Fruit fly (Drosophila melanogaster): Measurements from ENCODE around the gene r.

r gene

DNA sequence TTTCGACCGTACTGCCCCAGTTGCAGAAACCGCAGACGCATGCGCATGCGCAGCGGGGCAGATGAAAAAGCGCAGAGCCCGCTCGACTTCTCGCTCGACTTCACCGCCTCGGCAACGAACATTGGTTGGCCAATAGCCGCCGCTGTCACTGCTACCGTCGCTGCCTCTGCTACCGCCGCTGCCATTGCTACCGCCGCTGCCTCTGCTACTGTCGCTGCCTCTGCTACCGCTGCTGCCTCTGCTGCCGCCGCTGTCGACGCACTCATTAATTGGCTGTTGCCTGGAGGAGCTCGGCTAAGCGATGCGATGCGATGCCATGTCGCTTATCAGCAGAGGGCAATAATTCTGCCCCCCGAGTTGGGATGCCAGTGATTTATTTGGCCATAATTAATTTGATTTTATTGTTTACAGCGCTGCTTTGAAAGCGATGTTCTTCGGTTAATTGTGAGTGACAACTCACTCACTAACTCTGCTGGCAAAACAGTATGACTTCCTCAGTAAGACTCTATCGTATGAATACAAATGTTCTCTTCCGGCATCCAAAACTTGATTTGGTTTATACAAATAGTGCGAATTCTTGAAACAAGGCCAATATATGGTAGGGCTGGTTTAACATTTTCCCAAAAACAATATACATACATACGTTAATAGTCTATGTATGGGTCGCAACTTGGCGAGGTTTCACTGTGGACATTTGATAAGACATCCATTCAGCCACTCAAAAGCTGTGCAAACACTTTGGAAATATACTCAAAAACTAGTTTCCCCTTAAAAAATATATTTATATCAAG, 15.7 kb downstream of the r start (continued):
- TF ChIP-seq knrl (GFP tag; IDR thresholded peaks at IDR 0.05; ENCODE audit: partially characterized antibody) (no peak), trem (tag; optimal IDR thresholded peaks at IDR 0.05) (no peak), nau (GFP tag; optimal IDR thresholded peaks at IDR 0.05) (no peak), wdn (GFP tag; IDR thresholded peaks at IDR 0.05) (no peak), CG3065 (GFP tag; optimal IDR thresholded peaks at IDR 0.05) (no peak), PHDP (tag; optimal IDR thresholded peaks at IDR 0.05) (peak; percentile 41), CG3847 (GFP tag; IDR thresholded peaks at IDR 0.05) (no peak), ci (GFP tag; IDR thresholded peaks at IDR 0.05) (no peak), CG3281 (GFP tag; optimal IDR thresholded peaks at IDR 0.05) (peak; percentile 45), jing (GFP tag; optimal IDR thresholded peaks at IDR 0.05) (no peak), sens (GFP tag) (peak; percentile 60), CG4328 (GFP tag; optimal IDR thresholded peaks at IDR 0.05) (no peak), aop (GFP tag; IDR thresholded peaks at IDR 0.05) (no peak), Pdp1 (GFP tag; optimal IDR thresholded peaks at IDR 0.05) (no peak), NK7.1 (GFP tag; optimal IDR thresholded peaks at IDR 0.05) (no peak), crol (GFP tag; IDR thresholded peaks at IDR 0.05) (no peak), ro (GFP tag; IDR thresholded peaks at IDR 0.05) (no peak), CG10565 (GFP tag; optimal IDR thresholded peaks at IDR 0.05) (no peak), bigmax (GFP tag; optimal IDR thresholded peaks at IDR 0.05) (no peak), CG2889 (GFP tag; IDR thresholded peaks at IDR 0.05) (0 out of 3 replicates have a peak, but pooled peaks have one; percentile 36), ems (GFP tag; optimal IDR thresholded peaks at IDR 0.05) (no peak), Aef1 (GFP tag; IDR thresholded peaks at IDR 0.05) (no peak), sisA (GFP tag; IDR thresholded peaks at IDR 0.05) (no peak; the same call in 1 of the 2 replicates), ken (GFP tag; IDR thresholded peaks at IDR 0.05) (0 out of 3 replicates have a peak, but pooled peaks have one; percentile 10), Elba2 (GFP tag; optimal IDR thresholded peaks at IDR 0.05) (no peak), z (GFP tag; IDR thresholded peaks at IDR 0.05) (peak; percentile 48; the same call in 1 of the 3 replicates), CG8359 (GFP tag; optimal IDR thresholded peaks at IDR 0.05; ENCODE audit: borderline replicate concordance) (no peak), Opbp (GFP tag; IDR thresholded peaks at IDR 0.05; ENCODE audit: partially characterized antibody) (no peak), onecut (GFP tag; IDR thresholded peaks at IDR 0.05) (no peak), pb (GFP tag; optimal IDR thresholded peaks at IDR 0.05) (no peak), CG1647 (GFP tag; optimal IDR thresholded peaks at IDR 0.05) (no peak), Sry-δ (GFP tag; optimal IDR thresholded peaks at IDR 0.05) (no peak), scrt (GFP tag; optimal IDR thresholded peaks at IDR 0.05) (no peak), Taf1 (GFP tag; IDR thresholded peaks at IDR 0.05) (no peak), grau (tag; optimal IDR thresholded peaks at IDR 0.05) (peak; percentile 89), Hey (tag; optimal IDR thresholded peaks at IDR 0.05) (no peak), CG17359 (tag; optimal IDR thresholded peaks at IDR 0.05) (no peak), Mes4 (GFP tag; optimal IDR thresholded peaks at IDR 0.05) (no peak), CG9876 (GFP tag; optimal IDR thresholded peaks at IDR 0.05) (no peak), CG9797 (GFP tag; optimal IDR thresholded peaks at IDR 0.05) (no peak), tgo (GFP tag; IDR thresholded peaks at IDR 0.05) (0 out of 3 replicates have a peak, but pooled peaks have one; percentile 13), CG12299 (tag; optimal IDR thresholded peaks at IDR 0.05) (no peak), CG13296 (GFP tag; optimal IDR thresholded peaks at IDR 0.05) (no peak), zfh2 (GFP tag; optimal IDR thresholded peaks at IDR 0.05) (peak; percentile 38), hkb (optimal IDR thresholded peaks at IDR 0.05) (no peak), hkb (GFP tag; IDR thresholded peaks at IDR 0.05) (no peak), YL-1 (GFP tag; optimal IDR thresholded peaks at IDR 0.05) (no peak), jigr1 (GFP tag; IDR thresholded peaks at IDR 0.05) (no peak), ham (GFP tag; IDR thresholded peaks at IDR 0.05) (no peak), kay (GFP tag; optimal IDR thresholded peaks at IDR 0.05) (no peak), CG6765 (GFP tag; optimal IDR thresholded peaks at IDR 0.05) (no peak)
